Fruit fly (Drosophila melanogaster) whole organism, prepupa: ENCODE results near the gene Rdl.

Experiments
- CG11762 ChIP-seq: fragments of 200-800 bp; sonication (Bioruptor generic); optimal IDR thresholded peaks from 3 replicates; lab custom pipeline; 2016; ENCODE audit warnings: missing biosample characterization, missing genetic modification characterization; ENCODE audit not compliant: insufficient read depth
- CG11902 ChIP-seq: fragments of 200-800 bp; sonication (Bioruptor generic); optimal IDR thresholded peaks from 3 replicates; lab custom pipeline; 2016; ENCODE audit warnings: missing biosample characterization, missing genetic modification characterization
- CG16779 ChIP-seq: fragments of 200-800 bp; sonication (Bioruptor generic); optimal IDR thresholded peaks from 3 replicates; lab custom pipeline; 2017; ENCODE audit warnings: missing biosample characterization, mild to moderate bottlenecking, missing genetic modification characterization
- CG3032 ChIP-seq: fragments of 200-800 bp; optimal IDR thresholded peaks from 2 replicates; lab custom pipeline; 2019; ENCODE audit warnings: missing biosample characterization, mild to moderate bottlenecking, missing genetic modification characterization, moderate library complexity
- CG31627 ChIP-seq: fragments of 200-800 bp; sonication (Bioruptor generic); optimal IDR thresholded peaks from 3 replicates; lab custom pipeline; 2016; ENCODE audit warnings: missing biosample characterization, missing genetic modification characterization
- CG6276 ChIP-seq: fragments of 200-800 bp; sonication (Bioruptor generic); optimal IDR thresholded peaks from 2 replicates; lab custom pipeline; 2017; ENCODE audit warnings: missing biosample characterization, mild to moderate bottlenecking, missing genetic modification characterization
- CG6854 ChIP-seq: fragments of 200-800 bp; sonication (Bioruptor generic); optimal IDR thresholded peaks from 2 replicates; lab custom pipeline; 2017; ENCODE audit warnings: missing biosample characterization, mild to moderate bottlenecking, missing genetic modification characterization
- CG9139 ChIP-seq: fragments of 200-800 bp; sonication (Bioruptor generic); optimal IDR thresholded peaks from 3 replicates; lab custom pipeline; 2017; ENCODE audit warnings: missing biosample characterization, mild to moderate bottlenecking, missing genetic modification characterization
- Gug ChIP-seq: fragments of 200-800 bp; sonication (Bioruptor generic); IDR thresholded peaks from 2 replicates; pipeline ENCODE4 v1.3.6; 2022; ENCODE audit warnings: missing biosample characterization, missing genetic modification characterization
- Hr39 ChIP-seq: fragments of 200-800 bp; sonication (Bioruptor generic); optimal IDR thresholded peaks from 2 replicates; lab custom pipeline; 2016; ENCODE audit warnings: missing biosample characterization, missing genetic modification characterization
- Hr4 ChIP-seq: fragments of 200-800 bp; sonication (Bioruptor generic); optimal IDR thresholded peaks from 3 replicates; lab custom pipeline; 2016; ENCODE audit warnings: missing biosample characterization, missing genetic modification characterization
- Smox ChIP-seq: fragments of 200-800 bp; sonication (Bioruptor generic); optimal IDR thresholded peaks from 3 replicates; lab custom pipeline; 2016; ENCODE audit warnings: missing biosample characterization, missing genetic modification characterization
- Sox15 ChIP-seq: fragments of 200-800 bp; sonication (Bioruptor generic); optimal IDR thresholded peaks from 3 replicates; lab custom pipeline; 2016; ENCODE audit warnings: missing biosample characterization, missing genetic modification characterization
- dsx ChIP-seq: fragments of 200-800 bp; optimal IDR thresholded peaks from 3 replicates; lab custom pipeline; 2019; ENCODE audit warnings: missing biosample characterization, mild to moderate bottlenecking, missing genetic modification characterization, moderate library complexity; ENCODE audit not compliant: poor library complexity, severe bottlenecking

- TF ChIP-seq Hr39 (GFP tag; lab: Kevin White, UChicago) (peak; percentile 3), dsx (GFP tag; lab: Kevin White, UChicago) (no peak), CG6276 (peak; percentile 49), CG3032 (tag; lab: Kevin White, UChicago) (no peak), CG9139 (GFP tag; lab: Kevin White, UChicago) (no peak), Smox (GFP tag; lab: Kevin White, UChicago) (no peak), CG16779 (tag; lab: Kevin White, UChicago) (no peak), Gug (GFP tag; lab: Robert Waterston, UW) (no peak), CG6854 (no peak), Sox15 (GFP tag; lab: Kevin White, UChicago) (no peak), CG31627 (GFP tag; lab: Kevin White, UChicago) (no peak), CG11762 (no peak), CG11902 (GFP tag; lab: Kevin White, UChicago) (no peak), Hr4 (GFP tag; lab: Kevin White, UChicago) (peak; percentile 60)
Observed at dm6 chr3L:9127690-9128458, 54.1 kb downstream of the Rdl start.
